Worm (Caenorhabditis elegans): ENCODE data around the gene abt-4.

ce11 chrV:342346-342745 is 11.8 kb upstream of the abt-4 start:
- TF ChIP-seq lin-11 (tag; optimal IDR thresholded peaks at IDR 0.05) = no peak
- TF ChIP-seq nhr-11 (tag; optimal IDR thresholded peaks at IDR 0.05) = no peak
- no peak for TF ChIP-seq pha-2 (tag; optimal IDR thresholded peaks at IDR 0.05)
- TF ChIP-seq gmeb-2 (tag; optimal IDR thresholded peaks at IDR 0.05) = no peak
